Fruit fly (Drosophila melanogaster) whole organism, embryonic: ENCODE data around the gene plx.

Experiments used
- CG10267 ChIP-seq: fragments of 200-800 bp; sonication (Bioruptor generic); optimal IDR thresholded peaks from 2 replicates; lab custom pipeline; 2018; ENCODE audit warnings: missing biosample characterization, mild to moderate bottlenecking, missing genetic modification characterization, moderate library complexity
- CG10462 ChIP-seq: fragments of 200-800 bp; sonication (Bioruptor generic); optimal IDR thresholded peaks from 2 replicates; lab custom pipeline; 2016; ENCODE audit warnings: missing biosample characterization, missing genetic modification characterization
- CG10543 ChIP-seq: fragments of 200-800 bp; sonication (Bioruptor generic); optimal IDR thresholded peaks from 3 replicates; lab custom pipeline; 2017; ENCODE audit warnings: missing biosample characterization, mild to moderate bottlenecking, missing genetic modification characterization, moderate library complexity
- CG10979 ChIP-seq: fragments of 200-800 bp; sonication (Bioruptor generic); optimal IDR thresholded peaks from 2 replicates; lab custom pipeline; 2018; ENCODE audit warnings: missing biosample characterization, mild to moderate bottlenecking, missing genetic modification characterization, moderate library complexity
- CG11696 ChIP-seq: fragments of 200-800 bp; sonication (Bioruptor generic); IDR thresholded peaks from 2 replicates; pipeline ENCODE4 v1.3.6; 2022; ENCODE audit warnings: missing biosample characterization, missing genetic modification characterization
- CG13296 ChIP-seq: fragments of 200-800 bp; sonication (Bioruptor generic); optimal IDR thresholded peaks from 3 replicates; lab custom pipeline; 2018; ENCODE audit warnings: missing biosample characterization, mild to moderate bottlenecking, missing genetic modification characterization
- CG14014 ChIP-seq: fragments of 200-800 bp; sonication (Bioruptor generic); IDR thresholded peaks from 2 replicates; pipeline ENCODE4 v1.3.6; 2022; ENCODE audit warnings: missing biosample characterization, missing genetic modification characterization
- CG14710 ChIP-seq: fragments of 200-800 bp; sonication (Bioruptor generic); optimal IDR thresholded peaks from 3 replicates; lab custom pipeline; 2019; ENCODE audit warnings: missing biosample characterization, mild to moderate bottlenecking, missing genetic modification characterization, moderate library complexity
- CG16815 ChIP-seq: fragments of 200-800 bp; sonication (Bioruptor generic); optimal IDR thresholded peaks from 3 replicates; lab custom pipeline; 2017; ENCODE audit warnings: missing biosample characterization, mild to moderate bottlenecking, missing genetic modification characterization
- CG17829 ChIP-seq: fragments of 200-800 bp; optimal IDR thresholded peaks from 2 replicates; lab custom pipeline; 2019; ENCODE audit warnings: missing biosample characterization, mild to moderate bottlenecking, missing genetic modification characterization, moderate library complexity
- CG2678 ChIP-seq: fragments of 200-800 bp; sonication (Bioruptor generic); optimal IDR thresholded peaks from 3 replicates; lab custom pipeline; 2019; ENCODE audit warnings: missing biosample characterization, mild to moderate bottlenecking, missing genetic modification characterization, moderate library complexity
- CG2875 ChIP-seq: fragments of 200-800 bp; sonication (Bioruptor generic); optimal IDR thresholded peaks from 2 replicates; lab custom pipeline; 2017; ENCODE audit warnings: missing biosample characterization, mild to moderate bottlenecking, missing genetic modification characterization, missing genetic modification reagents
- CG3065 ChIP-seq: fragments of 200-800 bp; sonication (Bioruptor generic); optimal IDR thresholded peaks from 2 replicates; lab custom pipeline; 2016; ENCODE audit warnings: missing biosample characterization, missing genetic modification characterization
- CG34224 ChIP-seq: fragments of 200-800 bp; sonication (Bioruptor generic); IDR thresholded peaks from 3 replicates; pipeline ENCODE4 v1.3.6; 2022; ENCODE audit warnings: missing biosample characterization, missing genetic modification characterization; ENCODE audit not compliant: partially characterized antibody
- CG3847 ChIP-seq: fragments of 200-800 bp; sonication (Bioruptor generic); IDR thresholded peaks from 2 replicates; pipeline ENCODE4 v1.3.6; 2022; ENCODE audit warnings: missing biosample characterization, missing genetic modification characterization
- CG3995 ChIP-seq: fragments of 200-800 bp; sonication (Bioruptor generic); optimal IDR thresholded peaks from 3 replicates; lab custom pipeline; 2016; ENCODE audit warnings: missing biosample characterization, missing genetic modification characterization
- CG4328 ChIP-seq: fragments of 200-800 bp; sonication (Bioruptor generic); optimal IDR thresholded peaks from 3 replicates; lab custom pipeline; 2017; ENCODE audit warnings: missing biosample characterization, missing genetic modification reagents, missing genetic modification characterization
- CG4360 ChIP-seq: fragments of 200-800 bp; sonication (Bioruptor generic); IDR thresholded peaks from 2 replicates; pipeline ENCODE4 v1.3.6; 2022; ENCODE audit warnings: missing biosample characterization, missing genetic modification characterization
- CG4730 ChIP-seq: fragments of 200-800 bp; sonication (Bioruptor generic); IDR thresholded peaks from 2 replicates; pipeline ENCODE4 v1.3.6; 2022; ENCODE audit warnings: missing biosample characterization, missing genetic modification characterization
- CG5953 ChIP-seq: fragments of 200-800 bp; sonication (Bioruptor generic); IDR thresholded peaks from 2 replicates; pipeline ENCODE4 v1.3.6; 2022; ENCODE audit warnings: missing biosample characterization, missing genetic modification characterization
- CG6175 ChIP-seq: fragments of 200-800 bp; sonication (Bioruptor generic); IDR thresholded peaks from 3 replicates; pipeline ENCODE4 v1.3.6; 2022; ENCODE audit warnings: missing biosample characterization, missing genetic modification characterization
- CG9215 ChIP-seq: fragments of 200-800 bp; sonication (Bioruptor generic); IDR thresholded peaks from 2 replicates; pipeline ENCODE4 v1.3.6; 2022; ENCODE audit warnings: missing biosample characterization, missing genetic modification characterization
- Dad ChIP-seq: fragments of 200-800 bp; sonication (Bioruptor generic); optimal IDR thresholded peaks from 3 replicates; lab custom pipeline; 2016; ENCODE audit warnings: missing biosample characterization, missing genetic modification characterization
- Dfd ChIP-seq, 2 experiments: fragments of >200 bp; optimal IDR thresholded peaks; 2 replicates each; lab custom pipeline; 2017; ENCODE audit warnings: missing biosample characterization in 2 of 2, missing genetic modification characterization in 2 of 2
- E2f2 ChIP-seq: fragments of 200-800 bp; sonication (Bioruptor generic); IDR thresholded peaks from 2 replicates; pipeline ENCODE4 v1.3.6; 2022; ENCODE audit warnings: missing biosample characterization, missing genetic modification characterization
- Ets97D ChIP-seq: fragments of 200-800 bp; sonication (Bioruptor generic); optimal IDR thresholded peaks from 3 replicates; lab custom pipeline; 2016; ENCODE audit warnings: missing biosample characterization, missing genetic modification characterization
- Fer3 ChIP-seq: fragments of 200-800 bp; sonication (Bioruptor generic); optimal IDR thresholded peaks from 2 replicates; lab custom pipeline; 2018; ENCODE audit warnings: missing biosample characterization, mild to moderate bottlenecking, missing genetic modification characterization, moderate library complexity
- Gug ChIP-seq: fragments of 200-800 bp; sonication (Bioruptor generic); IDR thresholded peaks from 4 replicates; pipeline ENCODE4 v1.3.6; 2022; ENCODE audit warnings: missing biosample characterization, missing genetic modification characterization
- H2.0 ChIP-seq: fragments of 200-800 bp; sonication (Bioruptor generic); IDR thresholded peaks from 2 replicates; pipeline ENCODE4 v1.3.6; 2022; ENCODE audit warnings: missing biosample characterization, missing genetic modification characterization
- MBD-R2 ChIP-seq: fragments of 200-800 bp; sonication (Bioruptor generic); IDR thresholded peaks from 2 replicates; pipeline ENCODE4 v1.3.6; 2022; ENCODE audit warnings: missing biosample characterization, missing genetic modification characterization
- Nf-YB ChIP-seq: fragments of 200-800 bp; sonication (Bioruptor generic); optimal IDR thresholded peaks from 3 replicates; lab custom pipeline; 2019; ENCODE audit warnings: missing biosample characterization, mild to moderate bottlenecking, missing genetic modification characterization, moderate library complexity
- Optix ChIP-seq: fragments of 200-800 bp; sonication (Bioruptor generic); IDR thresholded peaks from 3 replicates; pipeline ENCODE4 v1.3.6; 2022; ENCODE audit warnings: missing biosample characterization, missing genetic modification characterization
- ap ChIP-seq: fragments of 200-800 bp; sonication (Bioruptor generic); IDR thresholded peaks from 2 replicates; pipeline ENCODE4 v1.3.6; 2022; ENCODE audit warnings: missing biosample characterization, missing genetic modification characterization
- bigmax ChIP-seq: fragments of 200-800 bp; sonication (Bioruptor generic); optimal IDR thresholded peaks from 2 replicates; lab custom pipeline; 2018; ENCODE audit warnings: missing biosample characterization, mild to moderate bottlenecking, missing genetic modification characterization
- bowl ChIP-seq: fragments of 200-800 bp; sonication (Bioruptor generic); IDR thresholded peaks from 2 replicates; pipeline ENCODE4 v1.3.6; 2022; ENCODE audit warnings: missing biosample characterization, missing genetic modification characterization
- bsh ChIP-seq, 2 experiments: fragments of 200-800 bp; sonication (Bioruptor generic); optimal IDR thresholded peaks; 2 replicates each; lab custom pipeline; 2017 to 2018; ENCODE audit warnings: mild to moderate bottlenecking in 2 of 2, missing biosample characterization in 2 of 2, missing genetic modification characterization in 2 of 2, moderate library complexity in 1 of 2
- cad ChIP-seq: fragments of >200 bp; optimal IDR thresholded peaks from 2 replicates; lab custom pipeline; 2017; ENCODE audit warnings: missing biosample characterization, missing genetic modification characterization
- eve ChIP-seq, 2 experiments: fragments of >200 bp; optimal IDR thresholded peaks; 2 replicates each; lab custom pipeline; 2017; ENCODE audit warnings: missing biosample characterization in 2 of 2, missing genetic modification characterization in 2 of 2
- gfzf ChIP-seq: fragments of 200-800 bp; sonication (Bioruptor generic); optimal IDR thresholded peaks from 2 replicates; lab custom pipeline; 2016; ENCODE audit warnings: missing biosample characterization, mild to moderate bottlenecking, missing genetic modification characterization, moderate library complexity
- inv ChIP-seq: fragments of 200-800 bp; sonication (Bioruptor generic); IDR thresholded peaks from 2 replicates; pipeline ENCODE4 v1.3.6; 2022; ENCODE audit warnings: missing biosample characterization, missing genetic modification characterization; ENCODE audit not compliant: partially characterized antibody
- lmd ChIP-seq: fragments of 200-800 bp; sonication (Bioruptor generic); IDR thresholded peaks from 2 replicates; pipeline ENCODE4 v1.3.6; 2022; ENCODE audit warnings: missing biosample characterization, missing genetic modification characterization
- nmo ChIP-seq: fragments of 200-800 bp; sonication (Bioruptor generic); optimal IDR thresholded peaks from 2 replicates; lab custom pipeline; 2018; ENCODE audit warnings: missing biosample characterization, mild to moderate bottlenecking, missing genetic modification characterization, moderate library complexity
- phol ChIP-seq: fragments of 200-800 bp; sonication (Bioruptor generic); optimal IDR thresholded peaks from 3 replicates; lab custom pipeline; 2018; ENCODE audit warnings: missing biosample characterization, mild to moderate bottlenecking, missing genetic modification characterization, moderate library complexity
- pnt ChIP-seq: fragments of 200-800 bp; sonication (Bioruptor generic); optimal IDR thresholded peaks from 3 replicates; lab custom pipeline; 2016; ENCODE audit warnings: missing biosample characterization, missing genetic modification characterization
- seq ChIP-seq: fragments of 200-800 bp; sonication (Bioruptor generic); IDR thresholded peaks from 2 replicates; pipeline ENCODE4 v1.3.6; 2022; ENCODE audit warnings: missing biosample characterization, missing genetic modification characterization
- slbo ChIP-seq: fragments of 200-800 bp; sonication (Bioruptor generic); IDR thresholded peaks from 2 replicates; pipeline ENCODE4 v1.3.6; 2022; ENCODE audit warnings: missing biosample characterization, missing genetic modification characterization
- stc ChIP-seq: fragments of 200-800 bp; sonication (Bioruptor generic); IDR thresholded peaks from 2 replicates; pipeline ENCODE4 v1.3.6; 2022; ENCODE audit warnings: missing biosample characterization, missing genetic modification characterization
- sug ChIP-seq: fragments of 200-800 bp; optimal IDR thresholded peaks from 2 replicates; lab custom pipeline; 2019; ENCODE audit warnings: missing biosample characterization, mild to moderate bottlenecking, missing genetic modification characterization, moderate library complexity
- ttk ChIP-seq: fragments of 200-800 bp; sonication (Bioruptor generic); IDR thresholded peaks from 2 replicates; pipeline ENCODE4 v2.1.2; 2022; ENCODE audit warnings: missing biosample characterization, missing genetic modification characterization
- zen2 ChIP-seq: fragments of 200-800 bp; sonication (Bioruptor generic); IDR thresholded peaks from 3 replicates; pipeline ENCODE4 v1.3.6; 2022; ENCODE audit warnings: missing biosample characterization, missing genetic modification characterization; ENCODE audit not compliant: partially characterized antibody

The plx gene

dm6 chr3R:5686049-5686757 is 548 bp downstream of the plx start:
- TF ChIP-seq CG2678 (tag; lab: Kevin White, UChicago) (peak; percentile 76), slbo (GFP tag; lab: Robert Waterston, UW) (peak; percentile 65), CG14014 (peak; percentile 62; the same call in 1 of the 2 replicates), CG16815 (GFP tag; lab: Kevin White, UChicago) (peak; percentile 27), CG4730 (GFP tag; lab: Robert Waterston, UW) (peak; percentile 43; the same call in 1 of the 2 replicates), Fer3 (tag; lab: Kevin White, UChicago) (peak; percentile 62), CG11696 (GFP tag; lab: Robert Waterston, UW) (no peak), lmd (GFP tag; lab: Robert Waterston, UW) (peak; percentile 61), CG10462 (no peak), CG5953 (GFP tag; lab: Robert Waterston, UW) (no peak), stc (peak; percentile 72), CG34224 (GFP tag; lab: Robert Waterston, UW) (0 out of 3 replicates have a peak, but pooled peaks have one; percentile 24), CG10979 (tag; lab: Kevin White, UChicago) (peak; percentile 38), Ets97D (no peak), Optix (GFP tag; lab: Robert Waterston, UW) (0 out of 3 replicates have a peak, but pooled peaks have one; percentile 32), CG10267 (no peak), bigmax (GFP tag; lab: Kevin White, UChicago) (no peak), CG6175 (GFP tag; lab: Robert Waterston, UW) (no peak), CG3995 (GFP tag; lab: Kevin White, UChicago) (no peak), CG9215 (GFP tag; lab: Robert Waterston, UW) (no peak), CG4360 (GFP tag; lab: Robert Waterston, UW) (no peak), CG3065 (GFP tag; lab: Kevin White, UChicago) (no peak), eve (GFP tag; optimal IDR thresholded peaks at IDR 0.05; lab: Kevin White, UChicago) (no peak), MBD-R2 (GFP tag; lab: Robert Waterston, UW) (peak; percentile 11; the same call in 1 of the 2 replicates), CG3847 (GFP tag; lab: Robert Waterston, UW) (no peak), seq (0 out of 2 replicates have a peak, but pooled peaks have one; percentile 5), cad (GFP tag; lab: Kevin White, UChicago) (no peak), Dfd (GFP tag; optimal IDR thresholded peaks at IDR 0.05; lab: Kevin White, UChicago) (no peak), bowl (GFP tag; lab: Robert Waterston, UW) (no peak), nmo (GFP tag; lab: Kevin White, UChicago) (peak; percentile 5), zen2 (no peak), H2.0 (peak; percentile 39; the same call in 1 of the 2 replicates), ap (GFP tag; lab: Robert Waterston, UW) (no peak; the same call in 1 of the 2 replicates), CG17829 (tag; lab: Kevin White, UChicago) (peak; percentile 23), CG13296 (GFP tag; lab: Kevin White, UChicago) (peak; percentile 39), Gug (GFP tag; lab: Robert Waterston, UW) (peak; percentile 33; the same call in 1 of the 4 replicates), E2f2 (GFP tag; lab: Robert Waterston, UW) (no peak), sug (peak; percentile 51), pnt (no peak), CG2875 (GFP tag; lab: Kevin White, UChicago) (no peak), ttk (GFP tag; lab: Robert Waterston, UW) (peak; percentile 53), inv (GFP tag; lab: Robert Waterston, UW) (no peak), phol (tag; lab: Kevin White, UChicago) (peak; percentile 46), CG4328 (GFP tag; lab: Kevin White, UChicago) (no peak), CG14710 (tag; lab: Kevin White, UChicago) (no peak), Dad (GFP tag; lab: Kevin White, UChicago) (no peak), CG10543 (GFP tag; lab: Kevin White, UChicago) (peak; percentile 48), gfzf (GFP tag; lab: Kevin White, UChicago) (no peak), bsh (GFP tag; optimal IDR thresholded peaks at IDR 0.05; lab: Kevin White, UChicago) (peak in 1 of 2 experiments; percentile 45), Nf-YB (GFP tag; lab: Kevin White, UChicago) (no peak)
